Worm (Caenorhabditis elegans) whole organism, L2 larva: ENCODE results near the gene fbxc-34.
"Not testable (repeated sequence)": the region's sequence is repeated elsewhere in the genome, so short reads cannot be mapped to it uniquely, and the experiment has no call there.

Experiments
- C34F6.9 ChIP-seq: fragments of 150-350 bp; optimal IDR thresholded peaks from 2 replicates; lab custom pipeline; 2014; ENCODE audit warnings: missing biosample characterization, missing genetic modification characterization
- Y55F3AM.14 ChIP-seq: fragments of 200-800 bp; sonication (Bioruptor generic); optimal IDR thresholded peaks from 2 replicates; lab custom pipeline; 2018; ENCODE audit warnings: mild to moderate bottlenecking, missing genetic modification characterization, missing compliant biosample characterization
- elt-3 ChIP-seq: sonication (generic microtip); optimal IDR thresholded peaks from 2 replicates; lab custom pipeline; 2017; ENCODE audit warnings: missing biosample characterization, missing genetic modification characterization
- lin-11 ChIP-seq: fragments of 150-350 bp; sonication (generic microtip); optimal IDR thresholded peaks from 2 replicates; lab custom pipeline; 2014; ENCODE audit warnings: missing biosample characterization, missing genetic modification characterization, inconsistent platforms, mixed read lengths
- lin-39 ChIP-seq: fragments of 150-350 bp; optimal IDR thresholded peaks from 2 replicates; lab custom pipeline; 2014; ENCODE audit warnings: missing biosample characterization, missing genetic modification reagents, missing genetic modification characterization
- lsy-2 ChIP-seq, 2 experiments: fragments of 150-350 bp in 1 of 2; sonication (generic microtip) in 1 of 2; optimal IDR thresholded peaks; 2 replicates each; lab custom pipeline; 2014 to 2017; ENCODE audit warnings: missing biosample characterization in 2 of 2, missing genetic modification characterization in 2 of 2
- nhr-10 ChIP-seq: sonication (generic microtip); optimal IDR thresholded peaks from 2 replicates; lab custom pipeline; 2017; ENCODE audit warnings: missing biosample characterization, missing genetic modification characterization
- nhr-21 ChIP-seq: fragments of 150-350 bp; optimal IDR thresholded peaks from 2 replicates; lab custom pipeline; 2014; ENCODE audit warnings: missing biosample characterization, missing genetic modification characterization
- nhr-237 ChIP-seq: fragments of 150-350 bp; optimal IDR thresholded peaks from 2 replicates; lab custom pipeline; 2014; ENCODE audit warnings: missing biosample characterization, missing genetic modification characterization
- nhr-77 ChIP-seq: fragments of 150-350 bp; optimal IDR thresholded peaks from 2 replicates; lab custom pipeline; 2014; ENCODE audit warnings: missing biosample characterization, missing genetic modification characterization
- peb-1 ChIP-seq: fragments of 150-350 bp; optimal IDR thresholded peaks from 2 replicates; lab custom pipeline; 2014; ENCODE audit warnings: missing biosample characterization, missing genetic modification characterization
- skn-1 ChIP-seq: sonication (generic microtip); optimal IDR thresholded peaks from 2 replicates; lab custom pipeline; 2017; ENCODE audit warnings: missing biosample characterization, missing genetic modification characterization
- sma-9 ChIP-seq, 2 experiments: fragments of 150-350 bp in 1 of 2; sonication (generic microtip) in 1 of 2; optimal IDR thresholded peaks; 2 replicates each; lab custom pipeline; 2014 to 2016; ENCODE audit warnings: missing genetic modification characterization in 2 of 2, mild to moderate bottlenecking in 1 of 2, missing biosample characterization in 1 of 2, missing compliant biosample characterization in 1 of 2, missing genetic modification reagents in 1 of 2, moderate library complexity in 1 of 2
- unc-55 ChIP-seq: fragments of 150-350 bp; sonication (generic microtip); optimal IDR thresholded peaks from 3 replicates; lab custom pipeline; 2014; ENCODE audit warnings: missing biosample characterization, missing genetic modification reagents, missing genetic modification characterization
- ztf-4 ChIP-seq: fragments of 150-350 bp; optimal IDR thresholded peaks from 2 replicates; lab custom pipeline; 2014; ENCODE audit warnings: missing biosample characterization, missing genetic modification characterization

Gene fbxc-34

ce11 chrII:968106-968505, 37.1 kb downstream of the fbxc-34 start, which contains the start of gene C32B5.6:
Gene C32B5.6, plus strand, starts transcription at chrII:968406.
- TF ChIP-seq peb-1 (tag; lab: Kevin White, UChicago); lsy-2 (tag; optimal IDR thresholded peaks at IDR 0.05; lab: Kevin White, UChicago); nhr-77: not testable (repeated sequence)

ce11 chrII:972850-973249, 41.9 kb downstream of the fbxc-34 start, which contains the start of gene C32B5.15:
Gene C32B5.15, minus strand, starts transcription at chrII:972950.
- TF ChIP-seq sma-9 (GFP tag; optimal IDR thresholded peaks at IDR 0.05; lab: Kevin White, UChicago) (no peak), sma-9 (tag; optimal IDR thresholded peaks at IDR 0.05; lab: Kevin White, UChicago) (no peak), ztf-4 (tag; lab: Kevin White, UChicago) (no peak)

DNA sequence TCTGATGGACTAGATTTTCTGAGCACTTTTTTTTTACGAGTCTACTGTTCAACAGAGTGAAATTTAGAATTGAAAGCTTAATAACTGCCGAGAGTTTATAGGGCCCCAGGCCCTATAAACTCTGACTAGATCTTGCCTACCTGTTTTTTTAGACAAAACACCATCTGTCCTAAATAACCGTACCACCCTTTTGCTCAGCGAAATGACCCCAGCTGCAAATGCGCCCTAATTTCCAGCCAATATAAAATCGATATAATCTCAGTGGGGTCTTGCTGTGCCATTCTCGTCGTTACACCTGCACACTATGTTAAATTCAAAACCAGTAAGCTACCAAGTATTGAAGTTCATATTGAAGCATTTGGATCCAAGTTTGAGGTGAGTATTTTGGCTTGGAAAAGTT, 43.0 kb downstream of the fbxc-34 start, which contains the start of gene fbxc-14:
Gene fbxc-14, plus strand, starts transcription at position 301 of the 400 bp plus-strand sequence.
- TF ChIP-seq C34F6.9 (tag; lab: Kevin White, UChicago) (no peak), Y55F3AM.14 (GFP tag; lab: Kevin White, UChicago) (no peak), nhr-237 (no peak), sma-9 (GFP tag; optimal IDR thresholded peaks at IDR 0.05; lab: Kevin White, UChicago) (no peak), sma-9 (tag; optimal IDR thresholded peaks at IDR 0.05; lab: Kevin White, UChicago) (no peak), nhr-77 (no peak), unc-55 (no peak), elt-3 (tag; lab: Kevin White, UChicago) (no peak)

- TF ChIP-seq elt-3 (tag; lab: Kevin White, UChicago) (no peak), lin-11 (tag; lab: Kevin White, UChicago) (no peak), skn-1 (no peak), nhr-10 (no peak), nhr-21 (tag; lab: Kevin White, UChicago) (no peak), lin-39 (tag; lab: Kevin White, UChicago) (no peak)
Measured at ce11 chrII:979135-979534, 48.2 kb downstream of the fbxc-34 start, which contains the start of the genes fbxc-17 and fbxc-15. Gene fbxc-17, minus strand, starts transcription at chrII:979235. Gene fbxc-15, plus strand, starts transcription at chrII:979423.
